Fruit fly (Drosophila melanogaster) whole organism, prepupa: ENCODE measurements around the gene Sugb.

Experiments used
- Blimp-1 ChIP-seq: fragments of 200-800 bp; sonication (Bioruptor generic); optimal IDR thresholded peaks from 3 replicates; lab custom pipeline; 2017; ENCODE audit warnings: missing biosample characterization, missing genetic modification characterization, mild to moderate bottlenecking, moderate library complexity, missing genetic modification reagents
- CG10631 ChIP-seq: fragments of 200-800 bp; sonication (Bioruptor generic); optimal IDR thresholded peaks from 2 replicates; lab custom pipeline; 2016; ENCODE audit warnings: missing biosample characterization, missing genetic modification characterization
- CG10669 ChIP-seq: fragments of 200-800 bp; sonication (Bioruptor generic); optimal IDR thresholded peaks from 3 replicates; lab custom pipeline; 2018; ENCODE audit warnings: missing biosample characterization, mild to moderate bottlenecking, missing genetic modification characterization, moderate library complexity
- CG11294 ChIP-seq: fragments of 200-800 bp; sonication (Bioruptor generic); IDR thresholded peaks from 2 replicates; pipeline ENCODE4 v1.3.6; 2022; ENCODE audit warnings: missing biosample characterization, missing genetic modification characterization
- CG11762 ChIP-seq: fragments of 200-800 bp; sonication (Bioruptor generic); optimal IDR thresholded peaks from 3 replicates; lab custom pipeline; 2016; ENCODE audit warnings: missing biosample characterization, missing genetic modification characterization; ENCODE audit not compliant: insufficient read depth
- CG11902 ChIP-seq: fragments of 200-800 bp; sonication (Bioruptor generic); optimal IDR thresholded peaks from 3 replicates; lab custom pipeline; 2016; ENCODE audit warnings: missing biosample characterization, missing genetic modification characterization
- CG15336 ChIP-seq: fragments of 200-800 bp; sonication (Bioruptor generic); IDR thresholded peaks from 2 replicates; pipeline ENCODE4 v1.3.6; 2022; ENCODE audit warnings: missing biosample characterization, missing genetic modification characterization
- CG1621 ChIP-seq: fragments of 200-800 bp; sonication (Bioruptor generic); optimal IDR thresholded peaks from 3 replicates; lab custom pipeline; 2018; ENCODE audit warnings: missing biosample characterization, mild to moderate bottlenecking, missing genetic modification characterization
- CG16779 ChIP-seq: fragments of 200-800 bp; sonication (Bioruptor generic); optimal IDR thresholded peaks from 3 replicates; lab custom pipeline; 2017; ENCODE audit warnings: missing biosample characterization, mild to moderate bottlenecking, missing genetic modification characterization
- CG3032 ChIP-seq: fragments of 200-800 bp; optimal IDR thresholded peaks from 2 replicates; lab custom pipeline; 2019; ENCODE audit warnings: missing biosample characterization, mild to moderate bottlenecking, missing genetic modification characterization, moderate library complexity
- CG31627 ChIP-seq: fragments of 200-800 bp; sonication (Bioruptor generic); optimal IDR thresholded peaks from 3 replicates; lab custom pipeline; 2016; ENCODE audit warnings: missing biosample characterization, missing genetic modification characterization
- CG34406 ChIP-seq: fragments of 200-800 bp; sonication (Bioruptor generic); optimal IDR thresholded peaks from 3 replicates; lab custom pipeline; 2016; ENCODE audit warnings: missing biosample characterization, missing genetic modification characterization
- CG3919 ChIP-seq: fragments of 200-800 bp; sonication (Bioruptor generic); optimal IDR thresholded peaks from 3 replicates; lab custom pipeline; 2016; ENCODE audit warnings: missing biosample characterization, missing genetic modification characterization
- CG4318 ChIP-seq: fragments of 200-800 bp; sonication (Bioruptor generic); optimal IDR thresholded peaks from 3 replicates; lab custom pipeline; 2017; ENCODE audit warnings: missing biosample characterization, mild to moderate bottlenecking, missing genetic modification characterization
- CG6163 ChIP-seq: fragments of 200-800 bp; sonication (Bioruptor generic); IDR thresholded peaks from 3 replicates; pipeline ENCODE4 v1.3.6; 2022; ENCODE audit warnings: missing biosample characterization, missing genetic modification characterization
- CG6792 ChIP-seq: fragments of 200-800 bp; sonication (Bioruptor generic); optimal IDR thresholded peaks from 3 replicates; lab custom pipeline; 2016; ENCODE audit warnings: missing biosample characterization, missing genetic modification characterization
- CG6808 ChIP-seq: fragments of 200-800 bp; sonication (Bioruptor generic); optimal IDR thresholded peaks from 3 replicates; lab custom pipeline; 2017; ENCODE audit warnings: missing biosample characterization, missing genetic modification characterization, mild to moderate bottlenecking, moderate library complexity, missing genetic modification reagents
- CG6854 ChIP-seq: fragments of 200-800 bp; sonication (Bioruptor generic); optimal IDR thresholded peaks from 2 replicates; lab custom pipeline; 2017; ENCODE audit warnings: missing biosample characterization, mild to moderate bottlenecking, missing genetic modification characterization
- CG7368 ChIP-seq: fragments of 200-800 bp; sonication (Bioruptor generic); optimal IDR thresholded peaks from 3 replicates; lab custom pipeline; 2016; ENCODE audit warnings: missing biosample characterization, missing genetic modification characterization
- CG8119 ChIP-seq: fragments of 200-800 bp; sonication (Bioruptor generic); IDR thresholded peaks from 3 replicates; pipeline ENCODE4 v1.3.6; 2022; ENCODE audit warnings: missing biosample characterization, missing genetic modification characterization
- CG8319 ChIP-seq: fragments of 200-800 bp; sonication (Bioruptor generic); optimal IDR thresholded peaks from 3 replicates; lab custom pipeline; 2016; ENCODE audit warnings: missing biosample characterization, missing genetic modification characterization
- CG9139 ChIP-seq: fragments of 200-800 bp; sonication (Bioruptor generic); optimal IDR thresholded peaks from 3 replicates; lab custom pipeline; 2017; ENCODE audit warnings: missing biosample characterization, mild to moderate bottlenecking, missing genetic modification characterization
- Eip75B ChIP-seq: fragments of 200-800 bp; sonication (Bioruptor generic); optimal IDR thresholded peaks from 3 replicates; lab custom pipeline; 2016; ENCODE audit warnings: missing biosample characterization, missing genetic modification characterization
- Eip78C ChIP-seq: fragments of 200-800 bp; sonication (Bioruptor generic); peaks from one replicate; lab custom pipeline; 2016; ENCODE audit warnings: missing biosample characterization, missing genetic modification characterization
- Eip93F ChIP-seq: fragments of 200-800 bp; sonication (Bioruptor generic); optimal IDR thresholded peaks from 2 replicates; lab custom pipeline; 2016; ENCODE audit warnings: missing biosample characterization, mild to moderate bottlenecking, missing genetic modification characterization
- Ets96B ChIP-seq: fragments of 200-800 bp; optimal IDR thresholded peaks from 2 replicates; lab custom pipeline; 2019; ENCODE audit warnings: missing biosample characterization, mild to moderate bottlenecking, missing genetic modification characterization, moderate library complexity
- Gug ChIP-seq: fragments of 200-800 bp; sonication (Bioruptor generic); IDR thresholded peaks from 2 replicates; pipeline ENCODE4 v1.3.6; 2022; ENCODE audit warnings: missing biosample characterization, missing genetic modification characterization
- Hr38 ChIP-seq: sonication (Bioruptor generic); optimal IDR thresholded peaks from 2 replicates; lab custom pipeline; 2016; ENCODE audit warnings: missing biosample characterization, missing genetic modification characterization
- Hr4 ChIP-seq: fragments of 200-800 bp; sonication (Bioruptor generic); optimal IDR thresholded peaks from 3 replicates; lab custom pipeline; 2016; ENCODE audit warnings: missing biosample characterization, missing genetic modification characterization
- Lpt ChIP-seq: fragments of 200-800 bp; sonication (Bioruptor generic); optimal IDR thresholded peaks from 3 replicates; lab custom pipeline; 2016; ENCODE audit warnings: missing biosample characterization, missing genetic modification characterization
- Met ChIP-seq: fragments of 200-800 bp; sonication (Bioruptor generic); optimal IDR thresholded peaks from 3 replicates; lab custom pipeline; 2016; ENCODE audit warnings: missing biosample characterization, missing genetic modification characterization
- OdsH ChIP-seq: fragments of 200-800 bp; sonication (Bioruptor generic); optimal IDR thresholded peaks from 3 replicates; lab custom pipeline; 2016; ENCODE audit warnings: missing biosample characterization, missing genetic modification characterization
- Smox ChIP-seq: fragments of 200-800 bp; sonication (Bioruptor generic); optimal IDR thresholded peaks from 3 replicates; lab custom pipeline; 2016; ENCODE audit warnings: missing biosample characterization, missing genetic modification characterization
- Sox14 ChIP-seq: fragments of 200-800 bp; sonication (Bioruptor generic); optimal IDR thresholded peaks from 3 replicates; lab custom pipeline; 2016; ENCODE audit warnings: missing biosample characterization, missing genetic modification characterization
- Sox15 ChIP-seq: fragments of 200-800 bp; sonication (Bioruptor generic); optimal IDR thresholded peaks from 3 replicates; lab custom pipeline; 2016; ENCODE audit warnings: missing biosample characterization, missing genetic modification characterization
- achi ChIP-seq: fragments of 200-800 bp; sonication (Bioruptor generic); optimal IDR thresholded peaks from 3 replicates; lab custom pipeline; 2016; ENCODE audit warnings: missing biosample characterization, missing genetic modification characterization
- acj6 ChIP-seq: fragments of 200-800 bp; sonication (Bioruptor generic); optimal IDR thresholded peaks from 3 replicates; lab custom pipeline; 2016; ENCODE audit warnings: missing biosample characterization, missing genetic modification characterization
- cyc ChIP-seq: fragments of 200-800 bp; sonication (Bioruptor generic); optimal IDR thresholded peaks from 3 replicates; lab custom pipeline; 2016; ENCODE audit warnings: missing biosample characterization, missing genetic modification characterization
- dac ChIP-seq: fragments of 200-800 bp; sonication (Bioruptor generic); optimal IDR thresholded peaks from 2 replicates; lab custom pipeline; 2017; ENCODE audit warnings: missing biosample characterization, mild to moderate bottlenecking, missing genetic modification characterization
- dsx ChIP-seq: fragments of 200-800 bp; optimal IDR thresholded peaks from 3 replicates; lab custom pipeline; 2019; ENCODE audit warnings: missing biosample characterization, mild to moderate bottlenecking, missing genetic modification characterization, moderate library complexity; ENCODE audit not compliant: poor library complexity, severe bottlenecking
- esn ChIP-seq: fragments of 200-800 bp; sonication (Bioruptor generic); optimal IDR thresholded peaks from 2 replicates; lab custom pipeline; 2016; ENCODE audit warnings: missing biosample characterization, mild to moderate bottlenecking, missing genetic modification characterization, moderate library complexity
- fd59A ChIP-seq: fragments of 200-800 bp; sonication (Bioruptor generic); optimal IDR thresholded peaks from 2 replicates; lab custom pipeline; 2017; ENCODE audit warnings: missing biosample characterization, mild to moderate bottlenecking, missing genetic modification characterization, missing genetic modification reagents
- fkh ChIP-seq: fragments of 200-800 bp; sonication (Bioruptor generic); optimal IDR thresholded peaks from 3 replicates; lab custom pipeline; 2017; ENCODE audit warnings: missing biosample characterization, mild to moderate bottlenecking, missing genetic modification characterization, moderate library complexity
- lz ChIP-seq: fragments of 200-800 bp; sonication (Bioruptor generic); optimal IDR thresholded peaks from 3 replicates; lab custom pipeline; 2016; ENCODE audit warnings: missing biosample characterization, missing genetic modification characterization
- pdm3 ChIP-seq: fragments of 200-800 bp; sonication (Bioruptor generic); optimal IDR thresholded peaks from 3 replicates; lab custom pipeline; 2016; ENCODE audit warnings: missing biosample characterization, missing genetic modification characterization
- salr ChIP-seq, 2 experiments: fragments of 200-800 bp; sonication (Bioruptor generic); optimal IDR thresholded peaks; 3 replicates each; lab custom pipeline; 2016 to 2018; ENCODE audit warnings: missing biosample characterization in 2 of 2, missing genetic modification characterization in 2 of 2, mild to moderate bottlenecking in 1 of 2
- ss ChIP-seq, 2 experiments: fragments of 200-800 bp; sonication (Bioruptor generic); optimal IDR thresholded peaks; 2 replicates in 1 of 2; 3 replicates in 1 of 2; lab custom pipeline; 2017 to 2018; ENCODE audit warnings: mild to moderate bottlenecking in 2 of 2, missing biosample characterization in 2 of 2, missing genetic modification characterization in 2 of 2, moderate library complexity in 1 of 2
- svp ChIP-seq: fragments of 200-800 bp; sonication (Bioruptor generic); peaks from one replicate; lab custom pipeline; 2016; ENCODE audit warnings: missing biosample characterization, missing genetic modification characterization
- vri ChIP-seq: fragments of 200-800 bp; sonication (Bioruptor generic); optimal IDR thresholded peaks from 3 replicates; lab custom pipeline; 2016; ENCODE audit warnings: missing biosample characterization, mild to moderate bottlenecking, missing genetic modification characterization

Gene Sugb

DNA sequence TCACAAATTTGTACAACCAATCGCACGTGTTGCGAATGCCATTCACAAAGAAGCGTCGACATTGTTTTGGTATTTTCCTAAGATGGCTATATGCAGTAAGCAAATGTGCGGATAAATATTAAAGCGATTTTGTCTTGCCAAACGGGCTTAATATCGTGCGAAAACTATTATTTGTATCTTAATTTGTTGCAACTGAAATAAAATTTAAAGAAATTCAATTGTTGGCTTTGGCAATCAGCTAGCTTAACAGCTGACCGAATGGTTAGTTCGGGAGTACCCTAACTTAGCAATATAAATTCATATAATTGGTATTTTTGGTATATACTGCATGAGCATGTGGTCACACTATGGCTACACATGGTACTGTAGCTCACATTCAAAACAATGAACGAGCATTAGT lies 35.4 kb upstream of the Sugb start, which contains the start of the genes RIOK1 and Polr3H (continued):
- TF ChIP-seq Smox (GFP tag; lab: Kevin White, UChicago) (no peak), Hr4 (GFP tag; lab: Kevin White, UChicago) (no peak), Ets96B (tag; lab: Kevin White, UChicago) (no peak), CG6792 (GFP tag; lab: Kevin White, UChicago) (no peak), CG4318 (GFP tag; lab: Kevin White, UChicago) (no peak), acj6 (GFP tag; lab: Kevin White, UChicago) (peak; percentile 73), CG11762 (GFP tag; lab: Kevin White, UChicago) (peak; percentile 49), fkh (no peak), Met (GFP tag; lab: Kevin White, UChicago) (no peak), ss (GFP tag; optimal IDR thresholded peaks at IDR 0.05; lab: Kevin White, UChicago) (no peak), Sox14 (GFP tag; lab: Kevin White, UChicago) (peak; percentile 84), CG3032 (tag; lab: Kevin White, UChicago) (no peak), dac (GFP tag; lab: Kevin White, UChicago) (no peak), CG6808 (GFP tag; lab: Kevin White, UChicago) (no peak), CG34406 (GFP tag; lab: Kevin White, UChicago) (no peak), OdsH (GFP tag; lab: Kevin White, UChicago) (peak; percentile 79), svp (GFP tag; lab: Kevin White, UChicago) (no peak), Sox15 (GFP tag; lab: Kevin White, UChicago) (peak; percentile 58), Eip93F (no peak), dsx (no peak), CG1621 (no peak), vri (GFP tag; lab: Kevin White, UChicago) (no peak), Eip75B (GFP tag; lab: Kevin White, UChicago) (no peak)

DNA sequence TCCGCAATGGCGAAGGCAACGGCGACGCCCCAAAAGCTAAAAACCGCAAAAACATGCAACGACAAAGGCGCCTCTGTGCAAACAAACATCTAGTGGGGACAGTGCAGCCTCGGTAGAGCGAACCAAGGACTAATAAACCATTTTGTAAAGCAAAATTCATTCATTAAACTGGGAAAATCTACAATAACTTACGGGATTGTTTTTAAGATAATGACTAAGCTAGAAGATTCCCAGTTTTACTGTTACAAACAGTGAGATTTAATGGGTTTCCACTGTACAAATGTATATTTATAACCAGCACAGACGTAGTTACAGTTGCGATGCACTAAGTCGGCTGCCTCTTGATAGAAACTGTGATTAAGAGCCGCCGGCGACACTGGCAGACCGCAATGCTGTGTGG lies 27.6 kb upstream of the Sugb start:
- TF ChIP-seq Sox14 (GFP tag; lab: Kevin White, UChicago) (peak; percentile 63), CG11294 (GFP tag; lab: Robert Waterston, UW) (peak; percentile 82), achi (GFP tag; lab: Kevin White, UChicago) (peak; percentile 65), CG31627 (GFP tag; lab: Kevin White, UChicago) (no peak), CG10669 (GFP tag; lab: Kevin White, UChicago) (peak; percentile 57), esn (no peak), Lpt (GFP tag; lab: Kevin White, UChicago) (no peak), CG6808 (GFP tag; lab: Kevin White, UChicago) (no peak), Eip93F (no peak), cyc (GFP tag; lab: Kevin White, UChicago) (peak; percentile 3), Eip78C (GFP tag; lab: Kevin White, UChicago) (peak; percentile 64), CG16779 (peak; percentile 24), CG10631 (GFP tag; lab: Kevin White, UChicago) (peak; percentile 40), CG11902 (GFP tag; lab: Kevin White, UChicago) (no peak), CG4318 (GFP tag; lab: Kevin White, UChicago) (peak; percentile 47), CG15336 (peak; percentile 90), pdm3 (GFP tag; lab: Kevin White, UChicago) (peak; percentile 67), fd59A (GFP tag; lab: Kevin White, UChicago) (peak; percentile 40), Met (GFP tag; lab: Kevin White, UChicago) (no peak), CG1621 (no peak), Blimp-1 (GFP tag; lab: Kevin White, UChicago) (no peak), CG6163 (peak; percentile 89), Hr38 (GFP tag; lab: Kevin White, UChicago) (peak; percentile 6), CG9139 (no peak), Sox15 (GFP tag; lab: Kevin White, UChicago) (no peak), CG6854 (GFP tag; lab: Kevin White, UChicago) (no peak), Hr4 (GFP tag; lab: Kevin White, UChicago) (peak; percentile 83), CG7368 (GFP tag; lab: Kevin White, UChicago) (peak; percentile 21), CG34406 (GFP tag; lab: Kevin White, UChicago) (no peak), CG3919 (GFP tag; lab: Kevin White, UChicago) (peak; percentile 48), Eip75B (GFP tag; lab: Kevin White, UChicago) (no peak), lz (GFP tag; lab: Kevin White, UChicago) (no peak), CG8119 (GFP tag; lab: Robert Waterston, UW) (peak; percentile 86), Gug (GFP tag; lab: Robert Waterston, UW) (peak; percentile 76; the same call in 1 of the 2 replicates), Smox (GFP tag; lab: Kevin White, UChicago) (no peak), CG8319 (GFP tag; lab: Kevin White, UChicago) (no peak), salr (GFP tag; optimal IDR thresholded peaks at IDR 0.05; lab: Kevin White, UChicago) (peak in 1 of 2 experiments; percentile 25)
